Fruit fly (Drosophila melanogaster) whole organism, prepupa: ENCODE data around the gene CG18265.

Source experiments
- Blimp-1 ChIP-seq: fragments of 200-800 bp; sonication (Bioruptor generic); optimal IDR thresholded peaks from 3 replicates; lab custom pipeline; 2017; ENCODE audit warnings: missing biosample characterization, missing genetic modification characterization, mild to moderate bottlenecking, moderate library complexity, missing genetic modification reagents
- CG11294 ChIP-seq: fragments of 200-800 bp; sonication (Bioruptor generic); IDR thresholded peaks from 2 replicates; pipeline ENCODE4 v1.3.6; 2022; ENCODE audit warnings: missing biosample characterization, missing genetic modification characterization
- CG11762 ChIP-seq: fragments of 200-800 bp; sonication (Bioruptor generic); optimal IDR thresholded peaks from 3 replicates; lab custom pipeline; 2016; ENCODE audit warnings: missing biosample characterization, missing genetic modification characterization; ENCODE audit not compliant: insufficient read depth
- CG11902 ChIP-seq: fragments of 200-800 bp; sonication (Bioruptor generic); optimal IDR thresholded peaks from 3 replicates; lab custom pipeline; 2016; ENCODE audit warnings: missing biosample characterization, missing genetic modification characterization
- CG1621 ChIP-seq: fragments of 200-800 bp; sonication (Bioruptor generic); optimal IDR thresholded peaks from 3 replicates; lab custom pipeline; 2018; ENCODE audit warnings: missing biosample characterization, mild to moderate bottlenecking, missing genetic modification characterization
- CG16779 ChIP-seq: fragments of 200-800 bp; sonication (Bioruptor generic); optimal IDR thresholded peaks from 3 replicates; lab custom pipeline; 2017; ENCODE audit warnings: missing biosample characterization, mild to moderate bottlenecking, missing genetic modification characterization
- CG3032 ChIP-seq: fragments of 200-800 bp; optimal IDR thresholded peaks from 2 replicates; lab custom pipeline; 2019; ENCODE audit warnings: missing biosample characterization, mild to moderate bottlenecking, missing genetic modification characterization, moderate library complexity
- CG32006 ChIP-seq: fragments of 200-800 bp; sonication (Bioruptor generic); optimal IDR thresholded peaks from 3 replicates; lab custom pipeline; 2017; ENCODE audit warnings: missing biosample characterization, mild to moderate bottlenecking, missing genetic modification characterization
- CG34406 ChIP-seq: fragments of 200-800 bp; sonication (Bioruptor generic); optimal IDR thresholded peaks from 3 replicates; lab custom pipeline; 2016; ENCODE audit warnings: missing biosample characterization, missing genetic modification characterization
- CG3919 ChIP-seq: fragments of 200-800 bp; sonication (Bioruptor generic); optimal IDR thresholded peaks from 3 replicates; lab custom pipeline; 2016; ENCODE audit warnings: missing biosample characterization, missing genetic modification characterization
- CG6163 ChIP-seq: fragments of 200-800 bp; sonication (Bioruptor generic); IDR thresholded peaks from 3 replicates; pipeline ENCODE4 v1.3.6; 2022; ENCODE audit warnings: missing biosample characterization, missing genetic modification characterization
- CG6276 ChIP-seq: fragments of 200-800 bp; sonication (Bioruptor generic); optimal IDR thresholded peaks from 2 replicates; lab custom pipeline; 2017; ENCODE audit warnings: missing biosample characterization, mild to moderate bottlenecking, missing genetic modification characterization
- CG6792 ChIP-seq: fragments of 200-800 bp; sonication (Bioruptor generic); optimal IDR thresholded peaks from 3 replicates; lab custom pipeline; 2016; ENCODE audit warnings: missing biosample characterization, missing genetic modification characterization
- CG6808 ChIP-seq: fragments of 200-800 bp; sonication (Bioruptor generic); optimal IDR thresholded peaks from 3 replicates; lab custom pipeline; 2017; ENCODE audit warnings: missing biosample characterization, missing genetic modification characterization, mild to moderate bottlenecking, moderate library complexity, missing genetic modification reagents
- CG6854 ChIP-seq: fragments of 200-800 bp; sonication (Bioruptor generic); optimal IDR thresholded peaks from 2 replicates; lab custom pipeline; 2017; ENCODE audit warnings: missing biosample characterization, mild to moderate bottlenecking, missing genetic modification characterization
- CG7368 ChIP-seq: fragments of 200-800 bp; sonication (Bioruptor generic); optimal IDR thresholded peaks from 3 replicates; lab custom pipeline; 2016; ENCODE audit warnings: missing biosample characterization, missing genetic modification characterization
- CG8632 ChIP-seq: fragments of 200-800 bp; sonication (Bioruptor generic); optimal IDR thresholded peaks from 3 replicates; lab custom pipeline; 2016; ENCODE audit warnings: missing biosample characterization, missing genetic modification characterization
- CG9139 ChIP-seq: fragments of 200-800 bp; sonication (Bioruptor generic); optimal IDR thresholded peaks from 3 replicates; lab custom pipeline; 2017; ENCODE audit warnings: missing biosample characterization, mild to moderate bottlenecking, missing genetic modification characterization
- Eip75B ChIP-seq: fragments of 200-800 bp; sonication (Bioruptor generic); optimal IDR thresholded peaks from 3 replicates; lab custom pipeline; 2016; ENCODE audit warnings: missing biosample characterization, missing genetic modification characterization
- Eip78C ChIP-seq: fragments of 200-800 bp; sonication (Bioruptor generic); peaks from one replicate; lab custom pipeline; 2016; ENCODE audit warnings: missing biosample characterization, missing genetic modification characterization
- Ets21C ChIP-seq: fragments of 200-800 bp; sonication (Bioruptor generic); optimal IDR thresholded peaks from 3 replicates; lab custom pipeline; 2016; ENCODE audit warnings: missing biosample characterization, missing genetic modification characterization
- Hr39 ChIP-seq: fragments of 200-800 bp; sonication (Bioruptor generic); optimal IDR thresholded peaks from 2 replicates; lab custom pipeline; 2016; ENCODE audit warnings: missing biosample characterization, missing genetic modification characterization
- Lpt ChIP-seq: fragments of 200-800 bp; sonication (Bioruptor generic); optimal IDR thresholded peaks from 3 replicates; lab custom pipeline; 2016; ENCODE audit warnings: missing biosample characterization, missing genetic modification characterization
- OdsH ChIP-seq: fragments of 200-800 bp; sonication (Bioruptor generic); optimal IDR thresholded peaks from 3 replicates; lab custom pipeline; 2016; ENCODE audit warnings: missing biosample characterization, missing genetic modification characterization
- Smox ChIP-seq: fragments of 200-800 bp; sonication (Bioruptor generic); optimal IDR thresholded peaks from 3 replicates; lab custom pipeline; 2016; ENCODE audit warnings: missing biosample characterization, missing genetic modification characterization
- Sox102F ChIP-seq: fragments of 200-800 bp; sonication (Bioruptor generic); optimal IDR thresholded peaks from 2 replicates; lab custom pipeline; 2016; ENCODE audit warnings: missing biosample characterization, mild to moderate bottlenecking, missing genetic modification characterization
- Sox14 ChIP-seq: fragments of 200-800 bp; sonication (Bioruptor generic); optimal IDR thresholded peaks from 3 replicates; lab custom pipeline; 2016; ENCODE audit warnings: missing biosample characterization, missing genetic modification characterization
- Sox15 ChIP-seq: fragments of 200-800 bp; sonication (Bioruptor generic); optimal IDR thresholded peaks from 3 replicates; lab custom pipeline; 2016; ENCODE audit warnings: missing biosample characterization, missing genetic modification characterization
- achi ChIP-seq: fragments of 200-800 bp; sonication (Bioruptor generic); optimal IDR thresholded peaks from 3 replicates; lab custom pipeline; 2016; ENCODE audit warnings: missing biosample characterization, missing genetic modification characterization
- acj6 ChIP-seq: fragments of 200-800 bp; sonication (Bioruptor generic); optimal IDR thresholded peaks from 3 replicates; lab custom pipeline; 2016; ENCODE audit warnings: missing biosample characterization, missing genetic modification characterization
- dac ChIP-seq: fragments of 200-800 bp; sonication (Bioruptor generic); optimal IDR thresholded peaks from 2 replicates; lab custom pipeline; 2017; ENCODE audit warnings: missing biosample characterization, mild to moderate bottlenecking, missing genetic modification characterization
- eg ChIP-seq: fragments of 200-800 bp; sonication (Bioruptor generic); IDR thresholded peaks from 3 replicates; pipeline ENCODE4 v1.3.6; 2022; ENCODE audit warnings: missing biosample characterization, missing genetic modification characterization
- esn ChIP-seq: fragments of 200-800 bp; sonication (Bioruptor generic); optimal IDR thresholded peaks from 2 replicates; lab custom pipeline; 2016; ENCODE audit warnings: missing biosample characterization, mild to moderate bottlenecking, missing genetic modification characterization, moderate library complexity
- fd59A ChIP-seq: fragments of 200-800 bp; sonication (Bioruptor generic); optimal IDR thresholded peaks from 2 replicates; lab custom pipeline; 2017; ENCODE audit warnings: missing biosample characterization, mild to moderate bottlenecking, missing genetic modification characterization, missing genetic modification reagents
- fd85E ChIP-seq: fragments of 200-800 bp; sonication (Bioruptor generic); optimal IDR thresholded peaks from 3 replicates; lab custom pipeline; 2016; ENCODE audit warnings: missing biosample characterization, missing genetic modification characterization
- fkh ChIP-seq: fragments of 200-800 bp; sonication (Bioruptor generic); optimal IDR thresholded peaks from 3 replicates; lab custom pipeline; 2017; ENCODE audit warnings: missing biosample characterization, mild to moderate bottlenecking, missing genetic modification characterization, moderate library complexity
- lz ChIP-seq: fragments of 200-800 bp; sonication (Bioruptor generic); optimal IDR thresholded peaks from 3 replicates; lab custom pipeline; 2016; ENCODE audit warnings: missing biosample characterization, missing genetic modification characterization
- net ChIP-seq: fragments of 200-800 bp; sonication (Bioruptor generic); optimal IDR thresholded peaks from 3 replicates; lab custom pipeline; 2016; ENCODE audit warnings: missing biosample characterization, missing genetic modification characterization
- spab ChIP-seq: fragments of 200-800 bp; sonication (Bioruptor generic); optimal IDR thresholded peaks from 2 replicates; lab custom pipeline; 2017; ENCODE audit warnings: missing biosample characterization, mild to moderate bottlenecking, missing genetic modification characterization, missing genetic modification reagents
- ss ChIP-seq, 2 experiments: fragments of 200-800 bp; sonication (Bioruptor generic); optimal IDR thresholded peaks; 2 replicates in 1 of 2; 3 replicates in 1 of 2; lab custom pipeline; 2017 to 2018; ENCODE audit warnings: mild to moderate bottlenecking in 2 of 2, missing biosample characterization in 2 of 2, missing genetic modification characterization in 2 of 2, moderate library complexity in 1 of 2
- svp ChIP-seq: fragments of 200-800 bp; sonication (Bioruptor generic); peaks from one replicate; lab custom pipeline; 2016; ENCODE audit warnings: missing biosample characterization, missing genetic modification characterization
- vri ChIP-seq: fragments of 200-800 bp; sonication (Bioruptor generic); optimal IDR thresholded peaks from 3 replicates; lab custom pipeline; 2016; ENCODE audit warnings: missing biosample characterization, mild to moderate bottlenecking, missing genetic modification characterization

CG18265 gene

dm6 chr3L:17493256-17493655 is 54.1 kb downstream of the CG18265 start:
- TF ChIP-seq eg (GFP tag; lab: Robert Waterston, UW) (peak; percentile 10; the same call in 1 of the 3 replicates), Ets21C (GFP tag; lab: Kevin White, UChicago) (no peak), spab (GFP tag; lab: Kevin White, UChicago) (no peak)

- TF ChIP-seq vri (GFP tag; lab: Kevin White, UChicago) (peak; percentile 6), fkh (GFP tag; lab: Kevin White, UChicago) (peak; percentile 12), CG8632 (no peak)
These were observed 54.7 kb downstream of the CG18265 start for dm6 chr3L:17493807-17494404.

dm6 chr3L:17494541-17494940 is 55.3 kb downstream of the CG18265 start, which contains the start of gene edin:
Gene edin (plus strand): TSS chr3L:17494880.
- TF ChIP-seq CG6854 = no peak
- peak; percentile 84 for TF ChIP-seq svp (GFP tag; lab: Kevin White, UChicago)
- TF ChIP-seq CG16779 (tag; lab: Kevin White, UChicago) = no peak
- TF ChIP-seq Sox102F = no peak
- TF ChIP-seq Blimp-1 (GFP tag; lab: Kevin White, UChicago) = no peak
- TF ChIP-seq esn (GFP tag; lab: Kevin White, UChicago) = no peak

- TF ChIP-seq net (GFP tag; lab: Kevin White, UChicago) = peak; percentile 49
- peak; percentile 75 for TF ChIP-seq acj6 (GFP tag; lab: Kevin White, UChicago)
- TF ChIP-seq Eip75B (GFP tag; lab: Kevin White, UChicago) = peak; percentile 67
- TF ChIP-seq fd59A (GFP tag; lab: Kevin White, UChicago) = peak; percentile 66
- TF ChIP-seq CG7368 (GFP tag; lab: Kevin White, UChicago) = peak; percentile 67
- TF ChIP-seq ss (GFP tag; optimal IDR thresholded peaks at IDR 0.05; lab: Kevin White, UChicago) = peak; percentile 60 to 96
- TF ChIP-seq Sox15 = peak; percentile 48
- TF ChIP-seq Blimp-1 (GFP tag; lab: Kevin White, UChicago) = peak; percentile 61
- TF ChIP-seq fd85E (GFP tag; lab: Kevin White, UChicago) = no peak
- TF ChIP-seq Sox14 (GFP tag; lab: Kevin White, UChicago) = peak; percentile 80
- peak; percentile 61 for TF ChIP-seq CG11902 (GFP tag; lab: Kevin White, UChicago)
- TF ChIP-seq CG6854 = no peak
- peak; percentile 55 for TF ChIP-seq CG32006 (GFP tag; lab: Kevin White, UChicago)
- TF ChIP-seq CG16779 (tag; lab: Kevin White, UChicago) = peak; percentile 20
- TF ChIP-seq OdsH (GFP tag; lab: Kevin White, UChicago) = peak; percentile 76
- peak; percentile 83 for TF ChIP-seq Hr39
- peak; percentile 63 for TF ChIP-seq spab (GFP tag; lab: Kevin White, UChicago)
- peak; percentile 54 for TF ChIP-seq CG3032 (tag; lab: Kevin White, UChicago)
- TF ChIP-seq Eip78C (GFP tag; lab: Kevin White, UChicago) = peak; percentile 94
- TF ChIP-seq dac (GFP tag; lab: Kevin White, UChicago) = no peak
- TF ChIP-seq Smox (GFP tag; lab: Kevin White, UChicago) = peak; percentile 76
- TF ChIP-seq CG1621 (tag; lab: Kevin White, UChicago) = peak; percentile 28
- TF ChIP-seq CG6808 (GFP tag; lab: Kevin White, UChicago) = peak; percentile 70
- TF ChIP-seq CG11762 = peak; percentile 38
- TF ChIP-seq CG6163 (GFP tag; lab: Robert Waterston, UW) = peak; percentile 69; the same call in 2 of the 3 replicates
- TF ChIP-seq CG9139 (GFP tag; lab: Kevin White, UChicago) = no peak
- peak; percentile 68 for TF ChIP-seq CG34406 (GFP tag; lab: Kevin White, UChicago)
- TF ChIP-seq CG11294 (GFP tag; lab: Robert Waterston, UW) = no peak
- TF ChIP-seq lz (GFP tag; lab: Kevin White, UChicago) = peak; percentile 64
- TF ChIP-seq Ets21C (GFP tag; lab: Kevin White, UChicago) = peak; percentile 69
- peak; percentile 57 for TF ChIP-seq CG6792 (GFP tag; lab: Kevin White, UChicago)
- TF ChIP-seq Sox102F = peak; percentile 82
- TF ChIP-seq CG6276 = peak; percentile 26
- TF ChIP-seq achi (GFP tag; lab: Kevin White, UChicago) = peak; percentile 57
- peak; percentile 55 for TF ChIP-seq CG8632
- peak; percentile 78 for TF ChIP-seq vri (GFP tag; lab: Kevin White, UChicago)
- TF ChIP-seq Lpt (GFP tag; lab: Kevin White, UChicago) = no peak
- peak; percentile 71 for TF ChIP-seq CG3919 (GFP tag; lab: Kevin White, UChicago)
- peak; percentile 82 for TF ChIP-seq esn (GFP tag; lab: Kevin White, UChicago)
These were observed 56.2 kb downstream of the CG18265 start for dm6 chr3L:17495266-17495961.
